Worm (Caenorhabditis elegans): ENCODE measurements around the gene F47B8.8.

DNA sequence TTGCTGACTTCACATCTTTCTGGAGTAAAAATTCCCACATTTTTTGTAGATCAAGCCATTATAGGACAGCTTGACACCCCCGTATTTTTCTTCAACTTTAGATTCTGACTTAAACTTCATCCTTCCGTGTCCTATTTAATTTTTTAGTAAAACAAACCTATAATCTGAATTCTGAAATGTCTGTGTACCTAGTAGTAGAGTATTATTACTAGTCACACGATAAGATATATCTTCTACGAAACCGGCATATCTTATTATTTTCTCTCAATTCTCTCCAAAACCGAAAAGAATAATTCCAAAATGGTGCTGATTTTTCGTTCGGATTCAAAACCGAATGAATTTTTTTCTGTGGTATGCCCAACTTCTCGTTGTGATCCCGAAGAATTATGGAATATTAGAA lies 37.1 kb upstream of the F47B8.8 start, which contains the start of gene F14D7.9:
- TF ChIP-seq ces-1 (GFP tag; optimal IDR thresholded peaks at IDR 0.05) (no peak), sem-2 (GFP tag; optimal IDR thresholded peaks at IDR 0.05) (no peak), nhr-76 (tag; optimal IDR thresholded peaks at IDR 0.05) (no peak), nhr-28 (tag; optimal IDR thresholded peaks at IDR 0.05) (no peak), unc-62 (GFP tag; optimal IDR thresholded peaks at IDR 0.05) (no peak), elt-3 (tag; optimal IDR thresholded peaks at IDR 0.05) (no peak), snpc-4 (tag; optimal IDR thresholded peaks at IDR 0.05) (no peak), M03D4.4 (tag; optimal IDR thresholded peaks at IDR 0.05) (no peak), unc-120 (tag; optimal IDR thresholded peaks at IDR 0.05; ENCODE audit: poor library complexity, severe bottlenecking) (no peak), unc-39 (tag; optimal IDR thresholded peaks at IDR 0.05) (no peak), ztf-11 (tag; optimal IDR thresholded peaks at IDR 0.05) (no peak), pha-4 (tag; optimal IDR thresholded peaks at IDR 0.05) (no peak), nhr-237 (tag; optimal IDR thresholded peaks at IDR 0.05) (no peak), zip-8 (tag; optimal IDR thresholded peaks at IDR 0.05) (no peak)
